Worm (Caenorhabditis elegans) whole organism, L1 larva: ENCODE results near the gene rab-6.1.

Experiments
- C16A3.4 ChIP-seq: fragments of 150-350 bp; optimal IDR thresholded peaks from 2 replicates; lab custom pipeline; 2014; ENCODE audit warnings: missing biosample characterization, missing genetic modification characterization
- aha-1 ChIP-seq: fragments of 150-350 bp; optimal IDR thresholded peaks from 2 replicates; lab custom pipeline; 2014; ENCODE audit warnings: missing biosample characterization, missing genetic modification characterization
- ama-1 ChIP-seq: fragments of 150-350 bp; optimal IDR thresholded peaks from 2 replicates; lab custom pipeline; 2014
- blmp-1 ChIP-seq: fragments of 150-350 bp; optimal IDR thresholded peaks from 2 replicates; lab custom pipeline; 2014; ENCODE audit warnings: missing biosample characterization, missing genetic modification characterization
- ceh-8 ChIP-seq: fragments of 200-800 bp; sonication (Bioruptor generic); optimal IDR thresholded peaks from 2 replicates; lab custom pipeline; 2018; ENCODE audit warnings: mild to moderate bottlenecking, missing genetic modification characterization, moderate library complexity, missing compliant biosample characterization
- ceh-90 ChIP-seq: sonication (generic microtip); optimal IDR thresholded peaks from 2 replicates; lab custom pipeline; 2016; ENCODE audit warnings: missing genetic modification characterization, missing compliant biosample characterization
- dpl-1 ChIP-seq, 3 experiments: fragments of 150-350 bp in 2 of 3; sonication (generic microtip) in 1 of 3; optimal IDR thresholded peaks; 2 replicates each; lab custom pipeline; 2014 to 2017; ENCODE audit warnings: missing biosample characterization in 3 of 3, missing genetic modification characterization in 3 of 3, missing genetic modification reagents in 3 of 3
- efl-1 ChIP-seq, 4 experiments: fragments of 150-350 bp; optimal IDR thresholded peaks in 3 of 4; peaks in 1 of 4; 1 replicate in 1 of 4; 2 replicates in 3 of 4; lab custom pipeline; 2014; ENCODE audit warnings: missing biosample characterization in 2 of 4, missing genetic modification characterization in 2 of 4, missing genetic modification reagents in 2 of 4
- efl-3 ChIP-seq: fragments of 200-800 bp; sonication (Bioruptor generic); optimal IDR thresholded peaks from 2 replicates; lab custom pipeline; 2018; ENCODE audit warnings: mild to moderate bottlenecking, missing genetic modification characterization, missing compliant biosample characterization
- egl-27 ChIP-seq, 2 experiments: fragments of 150-350 bp in 1 of 2; sonication (generic microtip); optimal IDR thresholded peaks; 3 replicates each; lab custom pipeline; 2017 to 2018; ENCODE audit warnings: missing biosample characterization in 2 of 2, missing genetic modification characterization in 2 of 2, missing genetic modification reagents in 2 of 2
- elt-2 ChIP-seq: sonication (generic microtip); optimal IDR thresholded peaks from 2 replicates; lab custom pipeline; 2016; ENCODE audit warnings: missing genetic modification characterization, mild to moderate bottlenecking, inconsistent platforms, missing compliant biosample characterization, missing genetic modification reagents
- ets-5 ChIP-seq: fragments of 200-800 bp; sonication (Bioruptor generic); IDR thresholded peaks from 2 replicates; pipeline ENCODE4 v1.3.6; 2022; ENCODE audit warnings: missing genetic modification characterization, missing compliant biosample characterization
- fkh-4 ChIP-seq: sonication (generic microtip); optimal IDR thresholded peaks from 2 replicates; lab custom pipeline; 2016; ENCODE audit warnings: missing compliant biosample characterization, missing genetic modification characterization, borderline replicate concordance
- fkh-8 ChIP-seq: sonication (generic microtip); optimal IDR thresholded peaks from 2 replicates; lab custom pipeline; 2016; ENCODE audit warnings: mild to moderate bottlenecking, missing genetic modification characterization, missing compliant biosample characterization
- hlh-17 ChIP-seq: fragments of 200-800 bp; sonication (Bioruptor generic); optimal IDR thresholded peaks from 2 replicates; lab custom pipeline; 2018; ENCODE audit warnings: missing genetic modification characterization, mild to moderate bottlenecking, missing compliant biosample characterization, moderate library complexity, borderline replicate concordance
- hlh-4 ChIP-seq: sonication (generic microtip); optimal IDR thresholded peaks from 2 replicates; lab custom pipeline; 2016; ENCODE audit warnings: mild to moderate bottlenecking, missing genetic modification characterization, missing compliant biosample characterization
- isw-1 ChIP-seq: fragments of 200-800 bp; sonication (Bioruptor generic); IDR thresholded peaks from 2 replicates; pipeline ENCODE4 v1.3.6; 2022; ENCODE audit warnings: missing genetic modification characterization, missing compliant biosample characterization
- jun-1 ChIP-seq: fragments of 150-350 bp; optimal IDR thresholded peaks from 2 replicates; lab custom pipeline; 2014; ENCODE audit warnings: missing biosample characterization, missing genetic modification reagents, missing genetic modification characterization
- lin-14 ChIP-seq: fragments of 200-800 bp; sonication (Bioruptor generic); optimal IDR thresholded peaks from 2 replicates; lab custom pipeline; 2018; ENCODE audit warnings: mild to moderate bottlenecking, missing genetic modification characterization, moderate library complexity, missing compliant biosample characterization
- lin-15B ChIP-seq: fragments of 150-350 bp; sonication (generic microtip); optimal IDR thresholded peaks from 3 replicates; lab custom pipeline; 2014; ENCODE audit warnings: missing biosample characterization, missing genetic modification characterization
- lin-39 ChIP-seq: fragments of 150-350 bp; optimal IDR thresholded peaks from 2 replicates; lab custom pipeline; 2014; ENCODE audit warnings: missing biosample characterization, missing genetic modification reagents, missing genetic modification characterization
- lir-3 ChIP-seq: sonication (generic microtip); optimal IDR thresholded peaks from 2 replicates; lab custom pipeline; 2016; ENCODE audit warnings: mild to moderate bottlenecking, missing genetic modification characterization, moderate library complexity, missing compliant biosample characterization; ENCODE audit not compliant: poor library complexity
- lsy-2 ChIP-seq, 2 experiments: fragments of 150-350 bp; optimal IDR thresholded peaks; 2 replicates each; lab custom pipeline; 2014; ENCODE audit warnings: missing biosample characterization in 2 of 2, missing genetic modification characterization in 2 of 2
- mab-9 ChIP-seq: fragments of 200-800 bp; sonication (Bioruptor generic); IDR thresholded peaks from 2 replicates; pipeline ENCODE4 v1.3.6; 2022; ENCODE audit warnings: missing genetic modification reagents, missing genetic modification characterization, missing compliant biosample characterization
- mef-2 ChIP-seq: fragments of 150-350 bp; optimal IDR thresholded peaks from 2 replicates; lab custom pipeline; 2014; ENCODE audit warnings: missing biosample characterization, missing genetic modification characterization
- mep-1 ChIP-seq: fragments of 150-350 bp; optimal IDR thresholded peaks from 2 replicates; lab custom pipeline; 2014; ENCODE audit warnings: missing biosample characterization, missing genetic modification characterization
- nhr-11 ChIP-seq: fragments of 150-350 bp; optimal IDR thresholded peaks from 2 replicates; lab custom pipeline; 2014; ENCODE audit warnings: missing biosample characterization, missing genetic modification characterization
- nhr-12 ChIP-seq: sonication (generic microtip); optimal IDR thresholded peaks from 2 replicates; lab custom pipeline; 2017; ENCODE audit warnings: missing biosample characterization, missing genetic modification characterization
- nhr-19 ChIP-seq: fragments of 200-800 bp; sonication (Bioruptor generic); conservative IDR thresholded peaks from 2 replicates; pipeline ENCODE4 v1.3.6; 2022; ENCODE audit warnings: missing genetic modification characterization, missing compliant biosample characterization
- nhr-237 ChIP-seq: fragments of 150-350 bp; optimal IDR thresholded peaks from 2 replicates; lab custom pipeline; 2014; ENCODE audit warnings: missing biosample characterization, missing genetic modification characterization
- nhr-47 ChIP-seq: sonication (generic microtip); optimal IDR thresholded peaks from 2 replicates; lab custom pipeline; 2016; ENCODE audit warnings: mild to moderate bottlenecking, missing genetic modification characterization, moderate library complexity, missing compliant biosample characterization
- nhr-71 ChIP-seq: sonication (generic microtip); optimal IDR thresholded peaks from 2 replicates; lab custom pipeline; 2016; ENCODE audit warnings: mild to moderate bottlenecking, missing genetic modification characterization, moderate library complexity, missing compliant biosample characterization
- nhr-76 ChIP-seq: sonication (generic microtip); optimal IDR thresholded peaks from 2 replicates; lab custom pipeline; 2017; ENCODE audit warnings: missing biosample characterization, missing genetic modification characterization
- nhr-84 ChIP-seq: sonication (generic microtip); optimal IDR thresholded peaks from 2 replicates; lab custom pipeline; 2017; ENCODE audit warnings: missing biosample characterization, missing genetic modification characterization
- nhr-85 ChIP-seq: sonication (generic microtip); peaks from one replicate; lab custom pipeline; 2016; ENCODE audit warnings: missing genetic modification characterization, inconsistent platforms, missing compliant biosample characterization
- pag-3 ChIP-seq: sonication (generic microtip); optimal IDR thresholded peaks from 2 replicates; lab custom pipeline; 2017; ENCODE audit warnings: missing genetic modification characterization, mild to moderate bottlenecking, missing compliant biosample characterization, antibody characterized with exemption, borderline replicate concordance; ENCODE audit not compliant: insufficient read depth
- pax-3 ChIP-seq: fragments of 200-800 bp; sonication (Bioruptor generic); optimal IDR thresholded peaks from 2 replicates; lab custom pipeline; 2018; ENCODE audit warnings: mild to moderate bottlenecking, missing genetic modification characterization, moderate library complexity, missing compliant biosample characterization
- skn-1 ChIP-seq: fragments of 150-350 bp; optimal IDR thresholded peaks from 2 replicates; lab custom pipeline; 2014; ENCODE audit warnings: missing biosample characterization, missing genetic modification characterization
- snpc-4 ChIP-seq: fragments of 150-350 bp; optimal IDR thresholded peaks from 2 replicates; lab custom pipeline; 2014; ENCODE audit warnings: missing biosample characterization, missing genetic modification characterization
- snu-23 ChIP-seq: sonication (generic microtip); optimal IDR thresholded peaks from 2 replicates; lab custom pipeline; 2016; ENCODE audit warnings: missing genetic modification characterization, missing compliant biosample characterization
- sptf-1 ChIP-seq: fragments of 150-350 bp; optimal IDR thresholded peaks from 2 replicates; lab custom pipeline; 2014; ENCODE audit warnings: missing biosample characterization, missing genetic modification characterization
- sup-37 ChIP-seq: fragments of 200-800 bp; sonication (Bioruptor generic); optimal IDR thresholded peaks from 2 replicates; lab custom pipeline; 2018; ENCODE audit warnings: mild to moderate bottlenecking, missing genetic modification characterization, missing compliant biosample characterization
- tbx-2 ChIP-seq: sonication (generic microtip); optimal IDR thresholded peaks from 2 replicates; lab custom pipeline; 2016; ENCODE audit warnings: missing genetic modification characterization, missing compliant biosample characterization
- tlp-1 ChIP-seq: fragments of 150-350 bp; optimal IDR thresholded peaks from 2 replicates; lab custom pipeline; 2014; ENCODE audit warnings: missing biosample characterization, missing genetic modification characterization
- unc-130 ChIP-seq: fragments of 150-350 bp; optimal IDR thresholded peaks from 2 replicates; lab custom pipeline; 2017; ENCODE audit warnings: missing biosample characterization, missing genetic modification characterization, inconsistent platforms
- unc-30 ChIP-seq: sonication (generic microtip); optimal IDR thresholded peaks from 2 replicates; lab custom pipeline; 2017; ENCODE audit warnings: missing biosample characterization, missing genetic modification characterization
- unc-62 ChIP-seq: fragments of 150-350 bp; optimal IDR thresholded peaks from 2 replicates; lab custom pipeline; 2014; ENCODE audit warnings: missing biosample characterization, missing genetic modification reagents, missing genetic modification characterization
- unc-98 ChIP-seq: fragments of 200-800 bp; sonication (Bioruptor generic); IDR thresholded peaks from 2 replicates; pipeline ENCODE4 v1.3.6; 2022; ENCODE audit warnings: missing genetic modification characterization, missing compliant biosample characterization
- xbp-1 ChIP-seq: sonication (generic microtip); optimal IDR thresholded peaks from 2 replicates; lab custom pipeline; 2016; ENCODE audit warnings: missing genetic modification characterization, missing compliant biosample characterization
- zag-1 ChIP-seq: fragments of 150-350 bp; optimal IDR thresholded peaks from 2 replicates; lab custom pipeline; 2014; ENCODE audit warnings: missing biosample characterization, missing genetic modification characterization
- ztf-11 ChIP-seq, 2 experiments: sonication (generic microtip); optimal IDR thresholded peaks; 2 replicates each; lab custom pipeline; 2016 to 2017; ENCODE audit warnings: missing genetic modification characterization in 2 of 2, missing biosample characterization in 1 of 2, missing compliant biosample characterization in 1 of 2
- ztf-4 ChIP-seq: fragments of 150-350 bp; optimal IDR thresholded peaks from 2 replicates; lab custom pipeline; 2014; ENCODE audit warnings: missing biosample characterization, missing genetic modification characterization

The rab-6.1 gene

ce11 chrIII:8981847-8982479 is 23.8 kb downstream of the rab-6.1 start, which contains the start of gene pde-2 (continued):
- TF ChIP-seq nhr-47 (tag; lab: Kevin White, UChicago) (peak; percentile 58), lin-14 (GFP tag; lab: Kevin White, UChicago) (peak; percentile 89), fkh-4 (tag; lab: Kevin White, UChicago) (no peak), nhr-12 (no peak), ets-5 (GFP tag; lab: Robert Waterston, UW) (no peak), nhr-84 (no peak), snu-23 (peak; percentile 60), sup-37 (GFP tag; lab: Kevin White, UChicago) (no peak), mef-2 (tag; lab: Kevin White, UChicago) (no peak), elt-2 (tag; lab: Kevin White, UChicago) (no peak), nhr-19 (GFP tag; lab: Robert Waterston, UW) (peak; percentile 35; the same call in 1 of the 2 replicates), unc-130 (tag; lab: Kevin White, UChicago) (no peak), pax-3 (tag; lab: Kevin White, UChicago) (no peak), nhr-71 (tag; lab: Kevin White, UChicago) (peak; percentile 68), mab-9 (GFP tag; lab: Robert Waterston, UW) (no peak), nhr-76 (tag; lab: Kevin White, UChicago) (no peak), ceh-8 (GFP tag; lab: Kevin White, UChicago) (no peak), egl-27 (tag; optimal IDR thresholded peaks at IDR 0.05; lab: Kevin White, UChicago) (no peak), hlh-4 (tag; lab: Kevin White, UChicago) (no peak), lin-15B (tag; lab: Kevin White, UChicago) (no peak), lsy-2 (tag; optimal IDR thresholded peaks at IDR 0.05; lab: Kevin White, UChicago) (peak; percentile 47 to 64), nhr-85 (tag; lab: Kevin White, UChicago) (peak; percentile 78), nhr-11 (tag; lab: Kevin White, UChicago) (no peak), C16A3.4 (tag; lab: Kevin White, UChicago) (peak; percentile 14), efl-1 (optimal IDR thresholded peaks at IDR 0.05; lab: Kevin White, UChicago) (peak; percentile 19 to 45), efl-1 (GFP tag; optimal IDR thresholded peaks at IDR 0.05 in 1 of 2; lab: Kevin White, UChicago) (no peak), dpl-1 (GFP tag; optimal IDR thresholded peaks at IDR 0.05; lab: Kevin White, UChicago) (peak; percentile 18 to 37 (median 26)), zag-1 (tag; lab: Kevin White, UChicago) (no peak), unc-30 (no peak), unc-98 (GFP tag; lab: Robert Waterston, UW) (no peak), ceh-90 (tag; lab: Kevin White, UChicago) (no peak), xbp-1 (tag; lab: Kevin White, UChicago) (peak; percentile 28), lir-3 (tag; lab: Kevin White, UChicago) (peak; percentile 39), blmp-1 (tag; lab: Kevin White, UChicago) (peak; percentile 78), lin-39 (tag; lab: Kevin White, UChicago) (no peak), mep-1 (tag; lab: Kevin White, UChicago) (peak; percentile 78), hlh-17 (GFP tag; lab: Kevin White, UChicago) (no peak), snpc-4 (no peak), tbx-2 (tag; lab: Kevin White, UChicago) (peak; percentile 54), pag-3 (no peak), ztf-4 (tag; lab: Kevin White, UChicago) (peak; percentile 33), jun-1 (tag; lab: Kevin White, UChicago) (no peak), ama-1 (no peak), sptf-1 (tag; lab: Kevin White, UChicago) (no peak), fkh-8 (peak; percentile 18), aha-1 (no peak), efl-3 (GFP tag; lab: Kevin White, UChicago) (no peak), skn-1 (tag; lab: Kevin White, UChicago) (peak; percentile 47), tlp-1 (tag; lab: Kevin White, UChicago) (no peak), ztf-11 (tag; optimal IDR thresholded peaks at IDR 0.05; lab: Kevin White, UChicago) (no peak), isw-1 (GFP tag; lab: Robert Waterston, UW) (no peak), unc-62 (no peak), nhr-237 (tag; lab: Kevin White, UChicago) (no peak)
